Fruit fly (Drosophila melanogaster) whole organism, prepupa: ENCODE results near the gene CG42779.

ENCODE experiments used
- Blimp-1 ChIP-seq: fragments of 200-800 bp; sonication (Bioruptor generic); optimal IDR thresholded peaks from 3 replicates; lab custom pipeline; 2017; ENCODE audit warnings: missing biosample characterization, missing genetic modification characterization, mild to moderate bottlenecking, moderate library complexity, missing genetic modification reagents
- CG1621 ChIP-seq: fragments of 200-800 bp; sonication (Bioruptor generic); optimal IDR thresholded peaks from 3 replicates; lab custom pipeline; 2018; ENCODE audit warnings: missing biosample characterization, mild to moderate bottlenecking, missing genetic modification characterization
- CG3032 ChIP-seq: fragments of 200-800 bp; optimal IDR thresholded peaks from 2 replicates; lab custom pipeline; 2019; ENCODE audit warnings: missing biosample characterization, mild to moderate bottlenecking, missing genetic modification characterization, moderate library complexity
- CG31627 ChIP-seq: fragments of 200-800 bp; sonication (Bioruptor generic); optimal IDR thresholded peaks from 3 replicates; lab custom pipeline; 2016; ENCODE audit warnings: missing biosample characterization, missing genetic modification characterization
- CG8119 ChIP-seq: fragments of 200-800 bp; sonication (Bioruptor generic); IDR thresholded peaks from 3 replicates; pipeline ENCODE4 v1.3.6; 2022; ENCODE audit warnings: missing biosample characterization, missing genetic modification characterization
- CG8319 ChIP-seq: fragments of 200-800 bp; sonication (Bioruptor generic); optimal IDR thresholded peaks from 3 replicates; lab custom pipeline; 2016; ENCODE audit warnings: missing biosample characterization, missing genetic modification characterization
- CG8632 ChIP-seq: fragments of 200-800 bp; sonication (Bioruptor generic); optimal IDR thresholded peaks from 3 replicates; lab custom pipeline; 2016; ENCODE audit warnings: missing biosample characterization, missing genetic modification characterization
- Eip78C ChIP-seq: fragments of 200-800 bp; sonication (Bioruptor generic); peaks from one replicate; lab custom pipeline; 2016; ENCODE audit warnings: missing biosample characterization, missing genetic modification characterization
- acj6 ChIP-seq: fragments of 200-800 bp; sonication (Bioruptor generic); optimal IDR thresholded peaks from 3 replicates; lab custom pipeline; 2016; ENCODE audit warnings: missing biosample characterization, missing genetic modification characterization
- net ChIP-seq: fragments of 200-800 bp; sonication (Bioruptor generic); optimal IDR thresholded peaks from 3 replicates; lab custom pipeline; 2016; ENCODE audit warnings: missing biosample characterization, missing genetic modification characterization
- salr ChIP-seq, 2 experiments: fragments of 200-800 bp; sonication (Bioruptor generic); optimal IDR thresholded peaks; 3 replicates each; lab custom pipeline; 2016 to 2018; ENCODE audit warnings: missing biosample characterization in 2 of 2, missing genetic modification characterization in 2 of 2, mild to moderate bottlenecking in 1 of 2
- spab ChIP-seq: fragments of 200-800 bp; sonication (Bioruptor generic); optimal IDR thresholded peaks from 2 replicates; lab custom pipeline; 2017; ENCODE audit warnings: missing biosample characterization, mild to moderate bottlenecking, missing genetic modification characterization, missing genetic modification reagents
- topi ChIP-seq: fragments of 200-800 bp; sonication (Bioruptor generic); optimal IDR thresholded peaks from 3 replicates; lab custom pipeline; 2016; ENCODE audit warnings: missing biosample characterization, missing genetic modification characterization
- vri ChIP-seq: fragments of 200-800 bp; sonication (Bioruptor generic); optimal IDR thresholded peaks from 3 replicates; lab custom pipeline; 2016; ENCODE audit warnings: missing biosample characterization, mild to moderate bottlenecking, missing genetic modification characterization

- no peak for TF ChIP-seq CG3032 (tag; lab: Kevin White, UChicago)
- no peak for TF ChIP-seq topi
- no peak for TF ChIP-seq acj6 (GFP tag; lab: Kevin White, UChicago)
- TF ChIP-seq CG8632 (GFP tag; lab: Kevin White, UChicago), result no peak
- no peak for TF ChIP-seq Blimp-1
- TF ChIP-seq CG8119, result no peak
- no peak for TF ChIP-seq CG1621 (tag; lab: Kevin White, UChicago)
- TF ChIP-seq net (GFP tag; lab: Kevin White, UChicago), result no peak
- TF ChIP-seq salr (GFP tag; optimal IDR thresholded peaks at IDR 0.05; lab: Kevin White, UChicago), result no peak
- no peak for TF ChIP-seq vri (GFP tag; lab: Kevin White, UChicago)
- TF ChIP-seq CG8319 (GFP tag; lab: Kevin White, UChicago), result no peak
- no peak for TF ChIP-seq CG31627 (GFP tag; lab: Kevin White, UChicago)
- TF ChIP-seq spab (GFP tag; lab: Kevin White, UChicago), result no peak
- TF ChIP-seq Eip78C, result no peak
These were observed 2.8 kb downstream of the CG42779 start, which contains the start of gene CG45079 for dm6 chr3R:17124177-17124576.
